Fruit fly (Drosophila melanogaster): ENCODE data around the gene GluRIIC.

Gene GluRIIC

dm6 chr2L:870749-871418 is 43.0 kb upstream of the GluRIIC start (continued):
- TF ChIP-seq inv (GFP tag; IDR thresholded peaks at IDR 0.05; ENCODE audit: partially characterized antibody): no peak
- TF ChIP-seq crol (GFP tag; IDR thresholded peaks at IDR 0.05): no peak
- TF ChIP-seq CG18476 (GFP tag; optimal IDR thresholded peaks at IDR 0.05): peak; percentile 62
- TF ChIP-seq Mes4 (GFP tag; optimal IDR thresholded peaks at IDR 0.05): peak; percentile 68
- peak; percentile 79 for TF ChIP-seq Dad (GFP tag; optimal IDR thresholded peaks at IDR 0.05)
- TF ChIP-seq sc (optimal IDR thresholded peaks at IDR 0.05): no peak
- TF ChIP-seq sc (GFP tag; optimal IDR thresholded peaks at IDR 0.05): peak; percentile 47
- TF ChIP-seq dmrt11E (tag; optimal IDR thresholded peaks at IDR 0.05): peak; percentile 63
- TF ChIP-seq CG7745 (tag; optimal IDR thresholded peaks at IDR 0.05): no peak
- peak; percentile 47 for TF ChIP-seq CG31441 (GFP tag; IDR thresholded peaks at IDR 0.05)
- peak; percentile 64 for TF ChIP-seq CG15269 (tag; optimal IDR thresholded peaks at IDR 0.05)
- TF ChIP-seq MTF-1 (GFP tag; optimal IDR thresholded peaks at IDR 0.05; ENCODE audit: borderline replicate concordance): no peak
- TF ChIP-seq CG32767 (GFP tag; IDR thresholded peaks at IDR 0.05): no peak; the same call in 1 of the 2 replicates
- TF ChIP-seq Spps (tag; optimal IDR thresholded peaks at IDR 0.05): no peak
- TF ChIP-seq CG10959 (GFP tag; IDR thresholded peaks at IDR 0.05): no peak; the same call in 1 of the 2 replicates
- peak; percentile 50 for TF ChIP-seq CG3163 (GFP tag; optimal IDR thresholded peaks at IDR 0.05)
- no peak for TF ChIP-seq CG10565 (GFP tag; optimal IDR thresholded peaks at IDR 0.05)
- TF ChIP-seq Ets97D (GFP tag; optimal IDR thresholded peaks at IDR 0.05): peak; percentile 65
- no peak; the same call in 2 of the 3 replicates for TF ChIP-seq CG7963 (GFP tag; IDR thresholded peaks at IDR 0.05; ENCODE audit: partially characterized antibody)
- peak; percentile 77 for TF ChIP-seq ci (GFP tag; IDR thresholded peaks at IDR 0.05)
- peak; percentile 67 for TF ChIP-seq BtbVII (GFP tag; optimal IDR thresholded peaks at IDR 0.05)
- TF ChIP-seq amos (GFP tag; IDR thresholded peaks at IDR 0.05; ENCODE audit: partially characterized antibody): peak; percentile 38
- TF ChIP-seq Neu2 (GFP tag; optimal IDR thresholded peaks at IDR 0.05; ENCODE audit: borderline replicate concordance): no peak
- TF ChIP-seq CHES-1-like (GFP tag; optimal IDR thresholded peaks at IDR 0.05): peak; percentile 81
- TF ChIP-seq zfh2 (GFP tag; optimal IDR thresholded peaks at IDR 0.05): peak; percentile 82
- no peak for TF ChIP-seq br (optimal IDR thresholded peaks at IDR 0.05)
- no peak for TF ChIP-seq Nf-YA (GFP tag; IDR thresholded peaks at IDR 0.05)
- TF ChIP-seq Mrtf (GFP tag; IDR thresholded peaks at IDR 0.05): peak; percentile 52; the same call in 2 of the 3 replicates
- no peak for TF ChIP-seq CG3726 (GFP tag; IDR thresholded peaks at IDR 0.05)
- peak; percentile 42; the same call in 1 of the 3 replicates for TF ChIP-seq CG2199 (GFP tag; IDR thresholded peaks at IDR 0.05)
- peak; percentile 42 for TF ChIP-seq hkb (optimal IDR thresholded peaks at IDR 0.05)
- TF ChIP-seq hkb (GFP tag; IDR thresholded peaks at IDR 0.05): peak; percentile 55
- peak; percentile 64 for TF ChIP-seq Sin3A (optimal IDR thresholded peaks at IDR 0.05)
- TF ChIP-seq CG2678 (tag; optimal IDR thresholded peaks at IDR 0.05): peak; percentile 71
- TF ChIP-seq TFAM (GFP tag; optimal IDR thresholded peaks at IDR 0.05): no peak
- peak; percentile 38 for TF ChIP-seq CG12236 (GFP tag; optimal IDR thresholded peaks at IDR 0.05)
- peak; percentile 62 for TF ChIP-seq CG12219 (GFP tag; optimal IDR thresholded peaks at IDR 0.05)
- TF ChIP-seq CG8388 (GFP tag; optimal IDR thresholded peaks at IDR 0.05): peak; percentile 35
- peak; percentile 26 for TF ChIP-seq stwl (tag; optimal IDR thresholded peaks at IDR 0.05)
- TF ChIP-seq schlank (tag; optimal IDR thresholded peaks at IDR 0.05): peak; percentile 64
- TF ChIP-seq abd-A (tag; optimal IDR thresholded peaks at IDR 0.05): no peak
- TF ChIP-seq cg (GFP tag; optimal IDR thresholded peaks at IDR 0.05): no peak
- no peak for TF ChIP-seq eve (GFP tag; optimal IDR thresholded peaks at IDR 0.05)
- no peak for TF ChIP-seq dimm (GFP tag; IDR thresholded peaks at IDR 0.05)
- peak; percentile 26; the same call in 1 of the 2 replicates for TF ChIP-seq E2f2 (GFP tag; IDR thresholded peaks at IDR 0.05)
- TF ChIP-seq lmd (GFP tag; IDR thresholded peaks at IDR 0.05): peak; percentile 59
- TF ChIP-seq Hey (tag; optimal IDR thresholded peaks at IDR 0.05): peak; percentile 15
- no peak for TF ChIP-seq run (tag; optimal IDR thresholded peaks at IDR 0.05)
- TF ChIP-seq Eip74EF (GFP tag; optimal IDR thresholded peaks at IDR 0.05): peak in 1 of 2 experiments; percentile 28
- peak; percentile 100 for TF ChIP-seq trem (tag; optimal IDR thresholded peaks at IDR 0.05)
- peak; percentile 66 for TF ChIP-seq Optix (GFP tag; IDR thresholded peaks at IDR 0.05)
